Fruit fly (Drosophila melanogaster) whole organism, embryonic: ENCODE results near the gene CG12608.

ENCODE experiments used
- Adf1 ChIP-seq: fragments of 200-800 bp; sonication (Bioruptor generic); IDR thresholded peaks from 2 replicates; pipeline ENCODE4 v1.3.6; 2022; ENCODE audit warnings: missing biosample characterization, missing genetic modification characterization
- Atf3 ChIP-seq: fragments of 200-800 bp; sonication (Bioruptor generic); optimal IDR thresholded peaks from 3 replicates; lab custom pipeline; 2016; ENCODE audit warnings: missing biosample characterization, missing genetic modification characterization
- Bgb ChIP-seq: fragments of 200-800 bp; sonication (Bioruptor generic); IDR thresholded peaks from 2 replicates; pipeline ENCODE4 v1.3.6; 2022; ENCODE audit warnings: missing biosample characterization, missing genetic modification characterization; ENCODE audit not compliant: partially characterized antibody
- CG11247 ChIP-seq: fragments of 200-800 bp; sonication (Bioruptor generic); IDR thresholded peaks from 2 replicates; pipeline ENCODE4 v1.3.6; 2022; ENCODE audit warnings: missing biosample characterization, missing genetic modification characterization
- CG11398 ChIP-seq: fragments of 200-800 bp; sonication (Bioruptor generic); optimal IDR thresholded peaks from 2 replicates; lab custom pipeline; 2016; ENCODE audit warnings: missing biosample characterization, missing genetic modification characterization
- CG13287 ChIP-seq: fragments of 200-800 bp; sonication (Bioruptor generic); IDR thresholded peaks from 2 replicates; pipeline ENCODE4 v1.3.6; 2022; ENCODE audit warnings: missing biosample characterization, missing genetic modification characterization; ENCODE audit not compliant: partially characterized antibody
- CG14667 ChIP-seq: fragments of 200-800 bp; sonication (Bioruptor generic); IDR thresholded peaks from 2 replicates; pipeline ENCODE4 v1.3.6; 2022; ENCODE audit warnings: missing biosample characterization, missing genetic modification characterization
- CG15514 ChIP-seq: fragments of 200-800 bp; sonication (Bioruptor generic); optimal IDR thresholded peaks from 3 replicates; lab custom pipeline; 2017; ENCODE audit warnings: missing biosample characterization, missing genetic modification characterization, mild to moderate bottlenecking, moderate library complexity, missing genetic modification reagents
- CG1602 ChIP-seq: fragments of 200-800 bp; sonication (Bioruptor generic); optimal IDR thresholded peaks from 3 replicates; lab custom pipeline; 2016; ENCODE audit warnings: missing biosample characterization, missing genetic modification characterization
- CG16863 ChIP-seq: fragments of 200-800 bp; sonication (Bioruptor generic); optimal IDR thresholded peaks from 3 replicates; lab custom pipeline; 2016; ENCODE audit warnings: missing biosample characterization, missing genetic modification characterization
- CG17385 ChIP-seq: fragments of 200-800 bp; sonication (Bioruptor generic); optimal IDR thresholded peaks from 3 replicates; lab custom pipeline; 2018; ENCODE audit warnings: missing biosample characterization, mild to moderate bottlenecking, missing genetic modification characterization
- CG17802 ChIP-seq: fragments of 200-800 bp; sonication (Bioruptor generic); optimal IDR thresholded peaks from 2 replicates; lab custom pipeline; 2018; ENCODE audit warnings: missing biosample characterization, mild to moderate bottlenecking, missing genetic modification characterization, moderate library complexity
- CG1792 ChIP-seq: fragments of 200-800 bp; sonication (Bioruptor generic); optimal IDR thresholded peaks from 2 replicates; lab custom pipeline; 2016; ENCODE audit warnings: missing biosample characterization, missing genetic modification characterization
- CG2116 ChIP-seq: fragments of 200-800 bp; sonication (Bioruptor generic); optimal IDR thresholded peaks from 3 replicates; lab custom pipeline; 2018; ENCODE audit warnings: missing biosample characterization, mild to moderate bottlenecking, missing genetic modification characterization
- CG7372 ChIP-seq: fragments of 200-800 bp; sonication (Bioruptor generic); IDR thresholded peaks from 2 replicates; pipeline ENCODE4 v1.3.6; 2022; ENCODE audit warnings: missing biosample characterization, missing genetic modification characterization
- CTCF ChIP-seq: fragments of 200-800 bp; sonication (Bioruptor generic); optimal IDR thresholded peaks from 2 replicates; lab custom pipeline; 2017; ENCODE audit warnings: missing biosample characterization, mild to moderate bottlenecking, missing genetic modification characterization, moderate library complexity
- Dbx ChIP-seq: fragments of 200-800 bp; sonication (Bioruptor generic); IDR thresholded peaks from 3 replicates; pipeline ENCODE4 v1.3.6; 2022; ENCODE audit warnings: missing biosample characterization, missing genetic modification characterization
- Deaf1 ChIP-seq: fragments of 200-800 bp; optimal IDR thresholded peaks from 3 replicates; lab custom pipeline; 2019; ENCODE audit warnings: missing biosample characterization, mild to moderate bottlenecking, missing genetic modification characterization, moderate library complexity
- Dek ChIP-seq: fragments of 200-800 bp; sonication (Bioruptor generic); optimal IDR thresholded peaks from 3 replicates; lab custom pipeline; 2019; ENCODE audit warnings: missing biosample characterization, mild to moderate bottlenecking, missing genetic modification characterization, moderate library complexity
- Dref ChIP-seq: fragments of 200-800 bp; sonication (Bioruptor generic); IDR thresholded peaks from 2 replicates; pipeline ENCODE4 v1.3.6; 2022; ENCODE audit warnings: missing biosample characterization, missing genetic modification characterization
- Hmr ChIP-seq: fragments of 200-800 bp; sonication (Bioruptor generic); optimal IDR thresholded peaks from 3 replicates; lab custom pipeline; 2017; ENCODE audit warnings: mild to moderate bottlenecking, missing biosample characterization, missing genetic modification reagents, missing genetic modification characterization
- MBD-R2 ChIP-seq: fragments of 200-800 bp; sonication (Bioruptor generic); IDR thresholded peaks from 2 replicates; pipeline ENCODE4 v1.3.6; 2022; ENCODE audit warnings: missing biosample characterization, missing genetic modification characterization
- Med ChIP-seq: fragments of 200-800 bp; sonication (Bioruptor generic); peaks from one replicate; lab custom pipeline; 2016; ENCODE audit warnings: missing biosample characterization, missing genetic modification characterization, mild to moderate bottlenecking, inconsistent platforms, moderate library complexity
- Mes4 ChIP-seq: fragments of 200-800 bp; sonication (Bioruptor generic); optimal IDR thresholded peaks from 2 replicates; lab custom pipeline; 2016; ENCODE audit warnings: missing biosample characterization, missing genetic modification characterization
- Oli ChIP-seq: fragments of 200-800 bp; sonication (Bioruptor generic); optimal IDR thresholded peaks from 2 replicates; lab custom pipeline; 2018; ENCODE audit warnings: missing biosample characterization, mild to moderate bottlenecking, missing genetic modification characterization, moderate library complexity
- Ssrp ChIP-seq: fragments of 200-800 bp; sonication (Bioruptor generic); optimal IDR thresholded peaks from 2 replicates; lab custom pipeline; 2018; ENCODE audit warnings: missing biosample characterization, mild to moderate bottlenecking, missing genetic modification characterization, moderate library complexity
- Vsx1 ChIP-seq: fragments of 200-800 bp; sonication (Bioruptor generic); optimal IDR thresholded peaks from 2 replicates; lab custom pipeline; 2017; ENCODE audit warnings: missing biosample characterization, mild to moderate bottlenecking, missing genetic modification characterization, missing genetic modification reagents
- Xbp1 ChIP-seq: fragments of 200-800 bp; sonication (Bioruptor generic); optimal IDR thresholded peaks from 3 replicates; lab custom pipeline; 2016; ENCODE audit warnings: missing biosample characterization, mild to moderate bottlenecking, missing genetic modification characterization
- amos ChIP-seq: fragments of 200-800 bp; sonication (Bioruptor generic); IDR thresholded peaks from 2 replicates; pipeline ENCODE4 v1.3.6; 2022; ENCODE audit warnings: missing biosample characterization, missing genetic modification characterization; ENCODE audit not compliant: partially characterized antibody
- bbx ChIP-seq: fragments of 200-800 bp; sonication (Bioruptor generic); IDR thresholded peaks from 2 replicates; pipeline ENCODE4 v1.3.6; 2022; ENCODE audit warnings: missing biosample characterization, missing genetic modification characterization; ENCODE audit not compliant: partially characterized antibody
- bowl ChIP-seq: fragments of 200-800 bp; sonication (Bioruptor generic); IDR thresholded peaks from 2 replicates; pipeline ENCODE4 v1.3.6; 2022; ENCODE audit warnings: missing biosample characterization, missing genetic modification characterization
- croc ChIP-seq: fragments of 200-800 bp; sonication (Bioruptor generic); conservative IDR thresholded peaks from 3 replicates; pipeline ENCODE4 v1.3.6; 2022; ENCODE audit warnings: missing biosample characterization, missing genetic modification characterization
- dan ChIP-seq: fragments of 200-800 bp; sonication (Bioruptor generic); IDR thresholded peaks from 2 replicates; pipeline ENCODE4 v1.3.6; 2022; ENCODE audit warnings: missing biosample characterization, missing genetic modification characterization
- dati ChIP-seq: fragments of 200-800 bp; sonication (Bioruptor generic); IDR thresholded peaks from 2 replicates; pipeline ENCODE4 v1.3.6; 2022; ENCODE audit warnings: missing biosample characterization, missing genetic modification characterization
- hb ChIP-seq: fragments of 200-800 bp; sonication (Bioruptor generic); IDR thresholded peaks from 3 replicates; pipeline ENCODE4 v1.3.6; 2022; ENCODE audit warnings: missing biosample characterization, missing genetic modification characterization; ENCODE audit not compliant: partially characterized antibody
- hth ChIP-seq: fragments of >200 bp; optimal IDR thresholded peaks from 2 replicates; lab custom pipeline; 2017; ENCODE audit warnings: inconsistent platforms
- nom ChIP-seq: fragments of 200-800 bp; sonication (Bioruptor generic); optimal IDR thresholded peaks from 2 replicates; lab custom pipeline; 2017; ENCODE audit warnings: missing biosample characterization, missing genetic modification characterization, mild to moderate bottlenecking, moderate library complexity, missing genetic modification reagents
- pzg ChIP-seq: fragments of 200-800 bp; sonication (Bioruptor generic); optimal IDR thresholded peaks from 3 replicates; lab custom pipeline; 2018; ENCODE audit warnings: missing biosample characterization, mild to moderate bottlenecking, missing genetic modification characterization, moderate library complexity
- scrt ChIP-seq: fragments of 200-800 bp; sonication (Bioruptor generic); optimal IDR thresholded peaks from 2 replicates; lab custom pipeline; 2018; ENCODE audit warnings: missing biosample characterization, mild to moderate bottlenecking, missing genetic modification characterization, moderate library complexity
- sens ChIP-seq: fragments of 200-800 bp; sonication (Bioruptor generic); peaks from one replicate; lab custom pipeline; 2016; ENCODE audit warnings: missing biosample characterization, missing genetic modification characterization
- sisA ChIP-seq: fragments of 200-800 bp; sonication (Bioruptor generic); IDR thresholded peaks from 2 replicates; pipeline ENCODE4 v1.3.6; 2022; ENCODE audit warnings: missing biosample characterization, missing genetic modification characterization
- slbo ChIP-seq: fragments of 200-800 bp; sonication (Bioruptor generic); IDR thresholded peaks from 2 replicates; pipeline ENCODE4 v1.3.6; 2022; ENCODE audit warnings: missing biosample characterization, missing genetic modification characterization
- slou ChIP-seq: fragments of 200-800 bp; sonication (Bioruptor generic); optimal IDR thresholded peaks from 3 replicates; lab custom pipeline; 2016; ENCODE audit warnings: missing biosample characterization, missing genetic modification characterization
- unc-4 ChIP-seq: fragments of 200-800 bp; sonication (Bioruptor generic); IDR thresholded peaks from 2 replicates; pipeline ENCODE4 v1.3.6; 2022; ENCODE audit warnings: missing biosample characterization, missing genetic modification characterization; ENCODE audit not compliant: partially characterized antibody
- wor ChIP-seq: fragments of 200-800 bp; sonication (Bioruptor generic); IDR thresholded peaks from 2 replicates; pipeline ENCODE4 v1.3.6; 2022; ENCODE audit warnings: missing biosample characterization, missing genetic modification characterization

CG12608 gene

DNA sequence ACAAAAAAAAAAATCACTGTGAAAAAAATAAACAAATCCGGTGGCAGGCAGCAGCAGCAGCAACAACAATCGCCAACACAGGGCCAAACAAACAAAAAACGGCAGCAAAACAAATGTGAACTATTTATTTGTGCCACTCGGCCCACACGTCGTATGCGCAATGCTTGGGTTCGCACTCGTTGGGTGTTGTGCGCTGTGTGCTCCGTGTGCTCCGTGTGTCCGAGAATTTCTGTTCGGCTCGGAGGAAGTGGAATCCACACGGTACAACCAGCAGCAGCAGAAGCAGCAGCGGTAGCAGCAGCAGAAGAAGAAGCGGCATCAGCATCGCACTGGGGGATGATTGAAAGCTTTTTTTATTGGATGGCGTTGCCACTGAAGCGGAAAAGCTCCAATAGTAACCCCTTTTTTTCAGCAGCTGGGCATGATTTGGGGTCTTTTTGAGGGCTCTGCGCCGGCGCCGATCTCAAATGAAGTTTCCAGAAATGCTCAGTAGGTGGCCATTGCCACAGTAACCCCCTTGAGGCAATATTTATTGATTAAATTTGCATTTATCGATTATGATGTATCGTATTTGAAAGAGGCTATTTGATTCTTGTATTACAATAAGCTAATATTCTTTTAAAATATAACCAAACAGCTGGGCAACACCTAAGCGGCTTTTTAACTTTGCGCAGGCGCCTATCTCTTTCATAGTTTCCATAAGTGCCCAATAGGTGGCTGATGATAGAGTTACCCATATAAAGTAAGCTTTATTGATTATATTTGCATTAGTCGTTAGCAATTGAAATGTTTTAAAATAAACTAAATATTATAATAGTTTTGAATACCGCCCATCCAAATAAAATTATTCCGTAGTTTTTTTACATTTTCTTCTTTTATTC lies 41.0 kb upstream of the CG12608 start, which contains the start of gene CG9164 (continued):
- TF ChIP-seq CG15514 (GFP tag; lab: Kevin White, UChicago) (peak; percentile 4), Dek (tag; lab: Kevin White, UChicago) (no peak), bbx (peak; percentile 38; the same call in 1 of the 2 replicates), CTCF (GFP tag; lab: Kevin White, UChicago) (peak; percentile 88), pzg (GFP tag; lab: Kevin White, UChicago) (peak; percentile 17), Deaf1 (tag; lab: Kevin White, UChicago) (peak; percentile 74), Bgb (peak; percentile 70), Med (GFP tag; lab: Kevin White, UChicago) (peak; percentile 40), slbo (GFP tag; lab: Robert Waterston, UW) (peak; percentile 19; the same call in 1 of the 2 replicates), Hmr (GFP tag; lab: Kevin White, UChicago) (peak; percentile 31), Dref (GFP tag; lab: Robert Waterston, UW) (0 out of 2 replicates have a peak, but pooled peaks have one; percentile 11), CG17385 (GFP tag; lab: Kevin White, UChicago) (peak; percentile 34), CG7372 (GFP tag; lab: Robert Waterston, UW) (peak; percentile 67), croc (no peak), amos (peak; percentile 27; the same call in 1 of the 2 replicates), Adf1 (GFP tag; lab: Robert Waterston, UW) (peak; percentile 77), sens (GFP tag; lab: Kevin White, UChicago) (peak; percentile 16)
- TF ChIP-seq, all 482 proteins: peak for 24

DNA sequence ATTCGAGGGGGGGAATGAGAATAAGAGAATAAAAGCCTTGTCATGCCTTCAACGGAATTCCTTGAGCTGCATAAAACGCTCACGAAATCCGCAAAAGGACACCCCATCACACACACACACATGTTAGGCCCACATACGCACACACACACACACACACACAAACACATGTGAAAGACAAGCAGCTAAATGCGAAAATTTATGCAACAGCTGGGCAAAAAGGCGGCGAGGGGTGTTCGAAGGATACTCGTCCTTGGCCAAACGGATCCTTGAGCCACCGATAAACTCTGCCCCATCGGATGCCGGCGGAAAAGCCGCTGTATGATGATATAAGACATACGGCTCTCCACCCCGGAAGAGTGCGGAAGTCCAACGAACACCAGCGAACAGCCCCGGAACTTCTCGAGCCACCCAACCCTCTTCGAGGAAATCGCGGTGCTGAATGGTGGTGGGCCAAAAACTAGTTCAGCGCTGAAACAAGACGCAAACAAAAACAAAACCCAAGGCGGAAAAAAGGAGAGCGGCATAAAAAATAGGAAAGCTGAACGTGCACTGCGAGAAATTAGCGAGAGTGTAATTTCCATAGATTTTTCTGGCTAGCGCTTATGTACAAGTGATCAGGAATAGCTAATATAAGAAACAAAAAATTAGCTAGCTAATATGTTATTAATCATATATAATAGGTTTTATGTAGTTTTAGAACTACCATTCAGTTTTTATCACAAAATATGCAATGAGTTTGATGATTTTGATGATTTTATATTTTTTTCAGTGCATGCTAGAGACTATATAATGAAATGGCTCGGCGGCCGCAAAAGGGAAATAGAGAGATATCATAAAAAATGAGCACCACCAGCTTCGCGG lies 39.3 kb upstream of the CG12608 start:
- TF ChIP-seq Mes4 (GFP tag; lab: Kevin White, UChicago) (no peak), Dbx (GFP tag; lab: Robert Waterston, UW) (0 out of 3 replicates have a peak, but pooled peaks have one; percentile 37), hth (lab: Kevin White, UChicago) (no peak), Vsx1 (GFP tag; lab: Kevin White, UChicago) (no peak), nom (GFP tag; lab: Kevin White, UChicago) (no peak), CG16863 (GFP tag; lab: Kevin White, UChicago) (no peak), CG1602 (GFP tag; lab: Kevin White, UChicago) (peak; percentile 10), CG14667 (GFP tag; lab: Robert Waterston, UW) (no peak), Oli (tag; lab: Kevin White, UChicago) (peak; percentile 68), CG13287 (GFP tag; lab: Robert Waterston, UW) (no peak), CG11398 (GFP tag; lab: Kevin White, UChicago) (no peak), dan (no peak), slou (GFP tag; lab: Kevin White, UChicago) (peak; percentile 15), hb (GFP tag; lab: Robert Waterston, UW) (no peak), CG11247 (no peak), Atf3 (GFP tag; lab: Kevin White, UChicago) (no peak), wor (no peak), CG7372 (GFP tag; lab: Robert Waterston, UW) (peak; percentile 48; the same call in 1 of the 2 replicates), Bgb (no peak), scrt (GFP tag; lab: Kevin White, UChicago) (peak; percentile 74), CG17802 (tag; lab: Kevin White, UChicago) (no peak), CG1792 (GFP tag; lab: Kevin White, UChicago) (no peak), unc-4 (no peak), sisA (0 out of 2 replicates have a peak, but pooled peaks have one; percentile 18), Ssrp (tag; lab: Kevin White, UChicago) (peak; percentile 48), MBD-R2 (GFP tag; lab: Robert Waterston, UW) (no peak; the same call in 1 of the 2 replicates), dati (no peak), bowl (GFP tag; lab: Robert Waterston, UW) (no peak), Xbp1 (GFP tag; lab: Kevin White, UChicago) (peak; percentile 63), CG2116 (GFP tag; lab: Kevin White, UChicago) (no peak)
